Worm (Caenorhabditis elegans) whole organism, L4 larva: ENCODE results near the gene nhr-12.

Experiments used
- D1046.2 ChIP-seq: fragments of 200-800 bp; sonication (Bioruptor generic); IDR thresholded peaks from 2 replicates; pipeline ENCODE4 v1.3.6; 2022; ENCODE audit warnings: missing genetic modification characterization, missing compliant biosample characterization
- F10B5.3 ChIP-seq: sonication (generic microtip); optimal IDR thresholded peaks from 2 replicates; lab custom pipeline; 2016; ENCODE audit warnings: mild to moderate bottlenecking, missing genetic modification characterization, missing compliant biosample characterization
- F37D6.2 ChIP-seq: sonication (generic microtip); optimal IDR thresholded peaks from 2 replicates; lab custom pipeline; 2016; ENCODE audit warnings: mild to moderate bottlenecking, missing genetic modification characterization, missing compliant biosample characterization
- F44E2.7 ChIP-seq: fragments of 200-800 bp; sonication (Bioruptor generic); IDR thresholded peaks from 2 replicates; pipeline ENCODE4 v2.1.2; 2022; ENCODE audit warnings: missing genetic modification characterization, missing compliant biosample characterization
- F49E8.2 ChIP-seq: sonication (generic microtip); optimal IDR thresholded peaks from 2 replicates; lab custom pipeline; 2016; ENCODE audit warnings: missing compliant biosample characterization, mild to moderate bottlenecking, missing genetic modification characterization, borderline replicate concordance
- T20F7.1 ChIP-seq: fragments of 200-800 bp; sonication (Bioruptor generic); optimal IDR thresholded peaks from 2 replicates; lab custom pipeline; 2018; ENCODE audit warnings: mild to moderate bottlenecking, missing genetic modification characterization, missing compliant biosample characterization
- Y105C5A.15 ChIP-seq: fragments of 200-800 bp; sonication (Bioruptor generic); IDR thresholded peaks from 2 replicates; pipeline ENCODE4 v1.3.6; 2022; ENCODE audit warnings: missing genetic modification characterization, missing compliant biosample characterization
- Y48G9A.11 ChIP-seq: fragments of 200-800 bp; sonication (Bioruptor generic); IDR thresholded peaks from 2 replicates; pipeline ENCODE4 v1.3.6; 2022; ENCODE audit warnings: missing genetic modification reagents, missing genetic modification characterization, missing compliant biosample characterization
- aha-1 ChIP-seq: fragments of 150-350 bp; peaks from one replicate; lab custom pipeline; 2014; ENCODE audit warnings: missing biosample characterization, missing genetic modification characterization
- aly-2 ChIP-seq: sonication (generic microtip); optimal IDR thresholded peaks from 2 replicates; lab custom pipeline; 2018; ENCODE audit warnings: missing biosample characterization, missing genetic modification characterization
- ama-1 ChIP-seq: fragments of 150-350 bp; optimal IDR thresholded peaks from 2 replicates; lab custom pipeline; 2014; ENCODE audit warnings: inconsistent platforms, mixed read lengths
- ceh-44 ChIP-seq: fragments of 200-800 bp; sonication (Bioruptor generic); IDR thresholded peaks from 2 replicates; pipeline ENCODE4 v1.3.6; 2022; ENCODE audit warnings: missing genetic modification reagents, missing genetic modification characterization, missing compliant biosample characterization
- cey-2 ChIP-seq: sonication (generic microtip); optimal IDR thresholded peaks from 3 replicates; lab custom pipeline; 2017; ENCODE audit warnings: missing genetic modification characterization, mild to moderate bottlenecking, missing compliant biosample characterization, antibody characterized with exemption, borderline replicate concordance; ENCODE audit not compliant: insufficient read depth
- ctbp-1 ChIP-seq: fragments of 200-800 bp; sonication (Bioruptor generic); IDR thresholded peaks from 2 replicates; pipeline ENCODE4 v1.3.6; 2022; ENCODE audit warnings: missing genetic modification reagents, missing genetic modification characterization, missing compliant biosample characterization
- daf-16 ChIP-seq, 3 experiments: sonication (generic microtip); optimal IDR thresholded peaks; 2 replicates each; lab custom pipeline; 2016 to 2017; ENCODE audit warnings: missing genetic modification characterization in 3 of 3, missing genetic modification reagents in 3 of 3, mild to moderate bottlenecking in 2 of 3, missing compliant biosample characterization in 2 of 3, missing biosample characterization in 1 of 3, moderate library complexity in 1 of 3
- daf-8 ChIP-seq: fragments of 200-800 bp; sonication (Bioruptor generic); IDR thresholded peaks from 2 replicates; pipeline ENCODE4 v1.3.6; 2022; ENCODE audit warnings: missing genetic modification characterization, missing compliant biosample characterization
- dmd-6 ChIP-seq: fragments of 200-800 bp; sonication (Bioruptor generic); IDR thresholded peaks from 2 replicates; pipeline ENCODE4 v1.3.6; 2022; ENCODE audit warnings: missing genetic modification reagents, missing genetic modification characterization, missing compliant biosample characterization
- dpl-1 ChIP-seq: fragments of 150-350 bp; optimal IDR thresholded peaks from 2 replicates; lab custom pipeline; 2014; ENCODE audit warnings: missing biosample characterization, missing genetic modification reagents, missing genetic modification characterization
- dve-1 ChIP-seq: sonication (generic microtip); optimal IDR thresholded peaks from 2 replicates; lab custom pipeline; 2017; ENCODE audit warnings: antibody characterized with exemption, mild to moderate bottlenecking, missing genetic modification characterization, missing compliant biosample characterization; ENCODE audit not compliant: insufficient read depth
- egl-43 ChIP-seq: fragments of 200-800 bp; sonication (Bioruptor generic); IDR thresholded peaks from 2 replicates; pipeline ENCODE4 v1.3.6; 2022; ENCODE audit warnings: missing genetic modification reagents, missing genetic modification characterization, missing compliant biosample characterization
- hlh-11 ChIP-seq: fragments of 200-800 bp; sonication (Bioruptor generic); optimal IDR thresholded peaks from 2 replicates; lab custom pipeline; 2018; ENCODE audit warnings: mild to moderate bottlenecking, missing genetic modification characterization, missing compliant biosample characterization
- mdl-1 ChIP-seq, 2 experiments: fragments of 150-350 bp in 1 of 2; sonication (generic microtip) in 1 of 2; optimal IDR thresholded peaks; 2 replicates each; lab custom pipeline; 2014 to 2017; ENCODE audit warnings: missing biosample characterization in 2 of 2, missing genetic modification characterization in 2 of 2
- mxl-2 ChIP-seq: fragments of 200-800 bp; sonication (Bioruptor generic); conservative IDR thresholded peaks from 2 replicates; pipeline ENCODE4 v1.3.6; 2022; ENCODE audit warnings: missing genetic modification reagents, missing genetic modification characterization, missing compliant biosample characterization
- nhr-102 ChIP-seq: sonication (generic microtip); optimal IDR thresholded peaks from 2 replicates; lab custom pipeline; 2016; ENCODE audit warnings: mild to moderate bottlenecking, missing genetic modification characterization, moderate library complexity, missing compliant biosample characterization
- nhr-11 ChIP-seq: fragments of 150-350 bp; optimal IDR thresholded peaks from 2 replicates; lab custom pipeline; 2014; ENCODE audit warnings: missing biosample characterization, missing genetic modification characterization
- nhr-111 ChIP-seq: fragments of 200-800 bp; sonication (Bioruptor generic); optimal IDR thresholded peaks from 2 replicates; lab custom pipeline; 2018; ENCODE audit warnings: mild to moderate bottlenecking, missing genetic modification characterization, missing compliant biosample characterization
- nhr-28 ChIP-seq: fragments of 150-350 bp; optimal IDR thresholded peaks from 2 replicates; lab custom pipeline; 2014; ENCODE audit warnings: missing biosample characterization, missing genetic modification characterization
- nhr-42 ChIP-seq: fragments of 200-800 bp; sonication (Bioruptor generic); IDR thresholded peaks from 2 replicates; pipeline ENCODE4 v1.3.6; 2022; ENCODE audit warnings: missing genetic modification characterization, missing compliant biosample characterization
- nhr-6 ChIP-seq: fragments of 150-350 bp; optimal IDR thresholded peaks from 2 replicates; lab custom pipeline; 2014; ENCODE audit warnings: missing biosample characterization, missing genetic modification characterization
- nhr-77 ChIP-seq: fragments of 150-350 bp; optimal IDR thresholded peaks from 2 replicates; lab custom pipeline; 2014; ENCODE audit warnings: missing biosample characterization, missing genetic modification characterization
- php-3 ChIP-seq: fragments of 200-800 bp; sonication (Bioruptor generic); IDR thresholded peaks from 2 replicates; pipeline ENCODE4 v1.3.6; 2022; ENCODE audit warnings: missing genetic modification reagents, missing genetic modification characterization, missing compliant biosample characterization
- pqm-1 ChIP-seq: sonication (generic microtip); optimal IDR thresholded peaks from 2 replicates; lab custom pipeline; 2017; ENCODE audit warnings: missing biosample characterization, missing genetic modification characterization
- set-16 ChIP-seq: fragments of 200-800 bp; sonication (Bioruptor generic); IDR thresholded peaks from 2 replicates; pipeline ENCODE4 v1.3.6; 2022; ENCODE audit warnings: missing genetic modification reagents, missing genetic modification characterization, missing compliant biosample characterization
- spr-1 ChIP-seq: sonication (generic microtip); optimal IDR thresholded peaks from 2 replicates; lab custom pipeline; 2016; ENCODE audit warnings: mild to moderate bottlenecking, missing genetic modification characterization, missing compliant biosample characterization
- unc-39 ChIP-seq: sonication (generic microtip); optimal IDR thresholded peaks from 2 replicates; lab custom pipeline; 2017; ENCODE audit warnings: missing biosample characterization, missing genetic modification characterization
- unc-62 ChIP-seq, 3 experiments: fragments of 150-350 bp in 1 of 3; sonication (generic microtip); optimal IDR thresholded peaks in 2 of 3; peaks in 1 of 3; 1 replicate in 1 of 3; 2 replicates in 2 of 3; lab custom pipeline; 2014 to 2017; ENCODE audit warnings: missing biosample characterization in 3 of 3, missing genetic modification characterization in 3 of 3, missing genetic modification reagents in 3 of 3, missing genotype in 1 of 3
- zfp-2 ChIP-seq: sonication (generic microtip); optimal IDR thresholded peaks from 2 replicates; lab custom pipeline; 2016; ENCODE audit warnings: mild to moderate bottlenecking, missing genetic modification characterization, missing compliant biosample characterization
- zip-11 ChIP-seq: fragments of 200-800 bp; sonication (Bioruptor generic); IDR thresholded peaks from 2 replicates; pipeline ENCODE4 v1.3.6; 2022; ENCODE audit warnings: missing genetic modification characterization, missing compliant biosample characterization
- ztf-11 ChIP-seq: fragments of 150-350 bp; optimal IDR thresholded peaks from 2 replicates; lab custom pipeline; 2014; ENCODE audit warnings: missing biosample characterization, missing genetic modification characterization

Gene nhr-12

DNA sequence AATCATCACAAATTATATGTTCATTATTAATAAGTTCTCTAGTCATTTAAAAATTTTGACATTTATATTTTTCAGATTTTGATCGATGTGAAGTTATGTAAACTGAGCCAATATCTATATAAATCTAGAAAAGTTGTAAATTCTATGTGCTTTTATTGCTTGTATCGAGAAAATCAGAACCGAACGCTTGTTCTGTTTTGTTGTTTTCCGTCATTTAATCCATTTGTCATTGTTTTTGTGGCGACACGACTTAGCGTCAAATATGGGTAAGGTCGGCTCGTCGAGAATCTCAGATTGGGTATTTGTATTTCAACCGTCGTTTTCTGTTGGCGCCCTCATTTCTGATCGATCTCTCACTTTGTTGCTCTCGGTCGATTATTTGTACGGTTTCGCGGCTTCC is 30.5 kb upstream of the nhr-12 start, which contains the start of gene cht-5:
Gene cht-5 (plus strand): TSS at position 301 of the 400 bp plus-strand sequence.
- TF ChIP-seq Y48G9A.11 (GFP tag; lab: Robert Waterston, UW) = no peak
- TF ChIP-seq Y105C5A.15 (GFP tag; lab: Robert Waterston, UW) = no peak
- TF ChIP-seq nhr-111 = no peak
- TF ChIP-seq mxl-2 (GFP tag; lab: Robert Waterston, UW) = no peak

DNA sequence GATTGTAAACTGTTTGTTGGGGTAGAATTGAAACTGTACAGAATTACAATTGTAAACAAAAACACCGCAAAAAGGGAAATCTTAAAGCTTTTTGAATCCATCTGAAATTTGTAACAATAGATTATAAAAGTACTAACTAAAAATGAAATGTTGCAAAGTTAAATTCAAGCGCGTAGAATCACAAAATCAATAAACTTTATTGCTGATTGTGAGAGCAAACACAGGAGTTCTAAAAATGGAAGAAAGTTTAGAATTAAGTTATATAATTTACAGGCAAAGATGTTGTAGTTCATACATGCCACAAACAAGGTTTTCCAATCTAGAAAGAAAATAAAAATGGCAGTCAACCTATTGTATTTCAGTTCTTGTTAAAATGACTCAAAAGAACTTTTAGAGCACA is 28.3 kb upstream of the nhr-12 start, which contains the start of gene C08B6.3:
Gene C08B6.3 (minus strand): TSS at position 101 of the 400 bp plus-strand sequence.
- TF ChIP-seq nhr-42 (GFP tag; lab: Robert Waterston, UW) = no peak
- no peak for TF ChIP-seq daf-16 (GFP tag; optimal IDR thresholded peaks at IDR 0.05; lab: Kevin White, UChicago)
- TF ChIP-seq daf-16 (tag; optimal IDR thresholded peaks at IDR 0.05; lab: Kevin White, UChicago) = peak; percentile 8
- TF ChIP-seq unc-62 (GFP tag; optimal IDR thresholded peaks at IDR 0.05 in 1 of 2; lab: Kevin White, UChicago) = peak in 1 of 2 experiments; percentile 18
- no peak for TF ChIP-seq unc-62 (tag; optimal IDR thresholded peaks at IDR 0.05; lab: Kevin White, UChicago)
- TF ChIP-seq, all 104 proteins: peak for 2

DNA sequence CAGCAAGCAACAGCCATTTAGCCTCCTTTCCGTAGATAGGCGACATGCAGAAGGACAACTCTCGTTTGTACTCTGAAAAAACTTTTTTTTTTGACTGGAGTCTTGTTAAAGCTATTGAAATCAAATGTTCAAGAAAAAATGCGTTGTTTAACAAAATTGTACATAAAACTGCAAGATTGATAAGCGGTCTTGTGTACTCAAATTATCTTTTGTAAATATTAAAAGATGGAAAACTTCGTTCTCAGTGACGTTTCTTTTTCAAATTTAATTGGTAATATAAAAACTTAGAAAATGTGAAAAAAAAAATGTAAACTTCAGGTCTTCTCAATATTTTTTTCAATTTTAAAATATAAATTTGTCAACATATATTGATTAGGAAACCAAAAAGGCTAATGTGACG is 27.3 kb upstream of the nhr-12 start:
- TF ChIP-seq pqm-1 (tag; lab: Kevin White, UChicago) (peak; percentile 44), dpl-1 (no peak), nhr-28 (tag; lab: Kevin White, UChicago) (peak; percentile 17), daf-16 (GFP tag; optimal IDR thresholded peaks at IDR 0.05; lab: Kevin White, UChicago) (no peak), daf-16 (tag; optimal IDR thresholded peaks at IDR 0.05; lab: Kevin White, UChicago) (peak; percentile 53)
- TF ChIP-seq, all 104 proteins: peak for 3

DNA sequence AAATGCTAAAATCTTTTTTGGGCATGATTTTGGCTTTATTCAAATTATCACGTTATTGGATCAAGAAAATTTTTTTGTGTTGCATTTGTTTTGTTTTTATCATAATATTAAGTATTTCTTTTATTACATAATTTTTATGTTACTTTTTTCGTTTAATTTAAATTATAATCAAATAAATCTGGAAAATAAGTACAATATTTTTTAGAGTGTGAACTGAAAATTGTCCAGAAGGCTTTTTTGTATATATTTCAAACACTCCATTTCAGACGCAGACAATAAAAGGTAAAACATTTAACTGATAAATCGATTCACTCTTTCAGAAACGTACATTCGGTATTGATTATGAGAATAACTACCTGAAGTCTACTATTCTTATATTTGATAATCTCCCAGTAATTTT is 23.5 kb upstream of the nhr-12 start, which contains the start of gene C08B6.11:
Gene C08B6.11 (plus strand): TSS at position 301 of the 400 bp plus-strand sequence.
- TF ChIP-seq dmd-6 (GFP tag; lab: Robert Waterston, UW) (no peak), set-16 (GFP tag; lab: Robert Waterston, UW) (no peak), nhr-111 (no peak), mdl-1 (tag; optimal IDR thresholded peaks at IDR 0.05; lab: Kevin White, UChicago) (no peak), nhr-102 (tag; lab: Kevin White, UChicago) (no peak), daf-8 (no peak), F49E8.2 (tag; lab: Kevin White, UChicago) (no peak), spr-1 (tag; lab: Kevin White, UChicago) (no peak), nhr-11 (tag; lab: Kevin White, UChicago) (no peak), ama-1 (no peak), F10B5.3 (tag; lab: Kevin White, UChicago) (no peak), D1046.2 (GFP tag; lab: Robert Waterston, UW) (no peak), ctbp-1 (no peak), egl-43 (GFP tag; lab: Robert Waterston, UW) (no peak)

DNA sequence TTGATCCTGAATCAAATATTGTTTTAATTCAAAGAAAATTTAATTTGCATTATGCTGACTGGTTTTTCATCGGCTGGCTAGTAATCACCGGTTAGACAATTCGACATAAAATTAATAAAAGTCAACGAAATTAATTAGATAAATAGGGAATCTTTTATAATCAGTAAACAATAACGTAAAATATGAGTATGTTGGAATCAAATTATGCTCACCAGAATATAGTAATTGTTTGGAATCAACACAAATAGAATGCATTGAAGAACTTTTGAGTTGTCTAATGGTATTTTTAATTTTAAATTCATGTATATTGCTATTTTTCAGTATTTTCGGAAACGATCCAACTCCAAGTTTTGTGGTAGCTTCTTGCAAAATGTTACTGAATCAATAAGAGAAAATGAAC is 21.6 kb upstream of the nhr-12 start, which contains the start of gene C08B6.2:
Gene C08B6.2 (plus strand): TSS at position 301 of the 400 bp plus-strand sequence.
- TF ChIP-seq dve-1 (tag; lab: Kevin White, UChicago) = no peak
- TF ChIP-seq nhr-111 = no peak
- TF ChIP-seq aly-2 (tag; lab: Kevin White, UChicago) = no peak
- TF ChIP-seq aha-1 = peak; percentile 44
- TF ChIP-seq zfp-2 (tag; lab: Kevin White, UChicago) = no peak

DNA sequence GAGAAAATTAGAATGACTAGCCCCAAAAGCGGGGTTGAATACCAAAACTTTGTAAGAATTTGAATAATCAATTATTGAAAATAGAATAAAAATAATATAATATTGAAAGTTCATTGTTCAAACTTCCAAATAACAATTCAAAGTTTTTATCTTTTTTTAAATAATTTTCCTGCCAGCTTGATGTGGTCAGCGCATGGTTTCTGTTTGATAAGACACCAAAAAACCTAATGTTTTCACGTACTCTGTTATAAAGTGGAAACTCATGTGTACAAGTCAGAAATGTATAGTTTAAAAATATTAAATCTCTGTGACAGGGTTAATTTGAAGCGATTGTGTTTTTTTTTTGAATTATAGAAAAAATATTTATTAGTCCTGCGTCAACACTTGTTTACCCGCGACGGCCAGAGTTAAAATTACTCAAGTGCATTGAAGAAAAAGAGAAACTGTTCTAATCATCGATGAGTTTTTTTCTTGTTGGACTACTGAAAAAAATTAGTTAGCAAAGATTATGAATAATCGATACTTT is 21.0 kb upstream of the nhr-12 start, which contains the start of gene ugt-17:
Gene ugt-17 (minus strand): TSS at position 180 of the 526 bp plus-strand sequence.
- TF ChIP-seq F37D6.2 (tag; lab: Kevin White, UChicago) (no peak), ztf-11 (tag; lab: Kevin White, UChicago) (no peak), F44E2.7 (GFP tag; lab: Robert Waterston, UW) (no peak), nhr-111 (no peak), cey-2 (tag; lab: Kevin White, UChicago) (no peak), pqm-1 (tag; lab: Kevin White, UChicago) (peak; percentile 74), ceh-44 (no peak), nhr-102 (tag; lab: Kevin White, UChicago) (peak; percentile 7), T20F7.1 (GFP tag; lab: Kevin White, UChicago) (no peak), dpl-1 (no peak), mdl-1 (tag; optimal IDR thresholded peaks at IDR 0.05; lab: Kevin White, UChicago) (no peak), nhr-77 (tag; lab: Kevin White, UChicago) (peak; percentile 61), zip-11 (GFP tag; lab: Robert Waterston, UW) (no peak), zfp-2 (tag; lab: Kevin White, UChicago) (no peak), dmd-6 (GFP tag; lab: Robert Waterston, UW) (peak; percentile 78), php-3 (GFP tag; lab: Robert Waterston, UW) (peak; percentile 60; the same call in 1 of the 2 replicates), nhr-6 (tag; lab: Kevin White, UChicago) (no peak), daf-16 (GFP tag; optimal IDR thresholded peaks at IDR 0.05; lab: Kevin White, UChicago) (no peak), daf-16 (tag; optimal IDR thresholded peaks at IDR 0.05; lab: Kevin White, UChicago) (peak; percentile 91), unc-39 (tag; lab: Kevin White, UChicago) (no peak), hlh-11 (tag; lab: Kevin White, UChicago) (peak; percentile 50)
